Fruit fly (Drosophila melanogaster) whole organism, embryonic: ENCODE results near the gene CG13613.

Experiments
- Aef1 ChIP-seq: fragments of 200-800 bp; sonication (Bioruptor generic); IDR thresholded peaks from 3 replicates; pipeline ENCODE4 v1.3.6; 2022; ENCODE audit warnings: missing biosample characterization, missing genetic modification characterization
- Atf-2 ChIP-seq: fragments of 200-800 bp; sonication (Bioruptor generic); optimal IDR thresholded peaks from 2 replicates; lab custom pipeline; 2016; ENCODE audit warnings: missing biosample characterization, missing genetic modification characterization
- B-H2 ChIP-seq: fragments of 200-800 bp; sonication (Bioruptor generic); optimal IDR thresholded peaks from 2 replicates; lab custom pipeline; 2018; ENCODE audit warnings: missing biosample characterization, mild to moderate bottlenecking, missing genetic modification characterization
- BtbVII ChIP-seq: fragments of 200-800 bp; sonication (Bioruptor generic); optimal IDR thresholded peaks from 3 replicates; lab custom pipeline; 2017; ENCODE audit warnings: missing biosample characterization, mild to moderate bottlenecking, missing genetic modification characterization
- CG10209 ChIP-seq: fragments of 200-800 bp; sonication (Bioruptor generic); optimal IDR thresholded peaks from 3 replicates; lab custom pipeline; 2017; ENCODE audit warnings: missing biosample characterization, mild to moderate bottlenecking, missing genetic modification characterization, missing genetic modification reagents
- CG11085 ChIP-seq: fragments of 200-800 bp; sonication (Bioruptor generic); IDR thresholded peaks from 2 replicates; pipeline ENCODE4 v1.3.6; 2022; ENCODE audit warnings: missing biosample characterization, missing genetic modification characterization
- CG11456 ChIP-seq: fragments of 200-800 bp; sonication (Bioruptor generic); IDR thresholded peaks from 3 replicates; pipeline ENCODE4 v1.3.6; 2022; ENCODE audit warnings: missing biosample characterization, missing genetic modification characterization
- CG12236 ChIP-seq: fragments of 200-800 bp; sonication (Bioruptor generic); optimal IDR thresholded peaks from 2 replicates; lab custom pipeline; 2016; ENCODE audit warnings: missing biosample characterization, missing genetic modification characterization
- CG12299 ChIP-seq: fragments of 200-800 bp; sonication (Bioruptor generic); optimal IDR thresholded peaks from 2 replicates; lab custom pipeline; 2018; ENCODE audit warnings: missing biosample characterization, mild to moderate bottlenecking, missing genetic modification characterization
- CG12769 ChIP-seq: fragments of 200-800 bp; sonication (Bioruptor generic); optimal IDR thresholded peaks from 2 replicates; lab custom pipeline; 2019; ENCODE audit warnings: missing biosample characterization, mild to moderate bottlenecking, missing genetic modification characterization, moderate library complexity
- CG15696 ChIP-seq: fragments of 200-800 bp; sonication (Bioruptor generic); optimal IDR thresholded peaks from 2 replicates; lab custom pipeline; 2019; ENCODE audit warnings: missing biosample characterization, mild to moderate bottlenecking, missing genetic modification characterization, moderate library complexity
- CG1647 ChIP-seq: fragments of 200-800 bp; sonication (Bioruptor generic); optimal IDR thresholded peaks from 3 replicates; lab custom pipeline; 2016; ENCODE audit warnings: missing biosample characterization, missing genetic modification characterization
- CG16813 ChIP-seq: fragments of 200-800 bp; sonication (Bioruptor generic); IDR thresholded peaks from 3 replicates; pipeline ENCODE4 v1.3.6; 2022; ENCODE audit warnings: missing biosample characterization, missing genetic modification characterization; ENCODE audit not compliant: partially characterized antibody
- CG2116 ChIP-seq: fragments of 200-800 bp; sonication (Bioruptor generic); optimal IDR thresholded peaks from 3 replicates; lab custom pipeline; 2018; ENCODE audit warnings: missing biosample characterization, mild to moderate bottlenecking, missing genetic modification characterization
- CG3281 ChIP-seq: fragments of 200-800 bp; sonication (Bioruptor generic); optimal IDR thresholded peaks from 3 replicates; lab custom pipeline; 2017; ENCODE audit warnings: missing biosample characterization, mild to moderate bottlenecking, missing genetic modification characterization
- CG34422 ChIP-seq: fragments of 200-800 bp; sonication (Bioruptor generic); IDR thresholded peaks from 3 replicates; pipeline ENCODE4 v1.3.6; 2022; ENCODE audit warnings: missing biosample characterization, missing genetic modification characterization
- CG4424 ChIP-seq: fragments of 200-800 bp; sonication (Bioruptor generic); optimal IDR thresholded peaks from 3 replicates; lab custom pipeline; 2016; ENCODE audit warnings: missing biosample characterization, missing genetic modification characterization
- CG8290 ChIP-seq, 3 experiments: fragments of 200-800 bp; sonication (Bioruptor generic); optimal IDR thresholded peaks; 2 replicates each; lab custom pipeline; 2016 to 2019; ENCODE audit warnings: missing biosample characterization in 3 of 3, missing genetic modification characterization in 3 of 3, mild to moderate bottlenecking in 2 of 3, moderate library complexity in 1 of 3
- CG8388 ChIP-seq: fragments of 200-800 bp; sonication (Bioruptor generic); optimal IDR thresholded peaks from 2 replicates; lab custom pipeline; 2019; ENCODE audit warnings: missing biosample characterization, mild to moderate bottlenecking, missing genetic modification characterization, moderate library complexity
- CG8478 ChIP-seq: fragments of >200 bp; optimal IDR thresholded peaks from 2 replicates; lab custom pipeline; 2018
- CG8765 ChIP-seq: fragments of 200-800 bp; sonication (Bioruptor generic); IDR thresholded peaks from 2 replicates; pipeline ENCODE4 v1.3.6; 2022; ENCODE audit warnings: missing biosample characterization, missing genetic modification characterization
- CG9876 ChIP-seq: fragments of 200-800 bp; sonication (Bioruptor generic); optimal IDR thresholded peaks from 2 replicates; lab custom pipeline; 2016; ENCODE audit warnings: missing biosample characterization, missing genetic modification characterization
- CoRest ChIP-seq: fragments of 200-800 bp; sonication (Bioruptor generic); optimal IDR thresholded peaks from 3 replicates; lab custom pipeline; 2018; ENCODE audit warnings: missing biosample characterization, mild to moderate bottlenecking, missing genetic modification characterization, moderate library complexity
- D ChIP-seq, 2 experiments: fragments of 200-800 bp in 1 of 2; fragments of >200 bp in 1 of 2; sonication (Bioruptor generic) in 1 of 2; optimal IDR thresholded peaks; 2 replicates in 1 of 2; 3 replicates in 1 of 2; lab custom pipeline; 2017; ENCODE audit warnings: mild to moderate bottlenecking in 1 of 2, missing biosample characterization in 1 of 2, missing genetic modification characterization in 1 of 2, missing genetic modification reagents in 1 of 2
- D19B ChIP-seq: fragments of 200-800 bp; sonication (Bioruptor generic); optimal IDR thresholded peaks from 2 replicates; lab custom pipeline; 2017; ENCODE audit warnings: missing biosample characterization, mild to moderate bottlenecking, missing genetic modification characterization
- E2f2 ChIP-seq: fragments of 200-800 bp; sonication (Bioruptor generic); IDR thresholded peaks from 2 replicates; pipeline ENCODE4 v1.3.6; 2022; ENCODE audit warnings: missing biosample characterization, missing genetic modification characterization
- ERR ChIP-seq: fragments of 200-800 bp; sonication (Bioruptor generic); optimal IDR thresholded peaks from 2 replicates; lab custom pipeline; 2016; ENCODE audit warnings: missing biosample characterization, missing genetic modification characterization
- Ets97D ChIP-seq: fragments of 200-800 bp; sonication (Bioruptor generic); optimal IDR thresholded peaks from 3 replicates; lab custom pipeline; 2016; ENCODE audit warnings: missing biosample characterization, missing genetic modification characterization
- HLH54F ChIP-seq: fragments of 200-800 bp; sonication (Bioruptor generic); optimal IDR thresholded peaks from 3 replicates; lab custom pipeline; 2016; ENCODE audit warnings: missing biosample characterization, missing genetic modification characterization
- Kr ChIP-seq: fragments of 200-800 bp; sonication (Bioruptor generic); optimal IDR thresholded peaks from 2 replicates; lab custom pipeline; 2017; ENCODE audit warnings: missing biosample characterization, mild to moderate bottlenecking, missing genetic modification characterization
- Mad ChIP-seq: fragments of 200-800 bp; sonication (Bioruptor generic); optimal IDR thresholded peaks from 2 replicates; lab custom pipeline; 2016; ENCODE audit warnings: missing biosample characterization, missing genetic modification characterization
- NC2α ChIP-seq: fragments of 200-800 bp; sonication (Bioruptor generic); optimal IDR thresholded peaks from 2 replicates; lab custom pipeline; 2016; ENCODE audit warnings: missing biosample characterization, missing genetic modification characterization
- NfI ChIP-seq: fragments of 200-800 bp; sonication (Bioruptor generic); optimal IDR thresholded peaks from 3 replicates; lab custom pipeline; 2018; ENCODE audit warnings: missing biosample characterization, mild to moderate bottlenecking, missing genetic modification characterization, moderate library complexity
- Side ChIP-seq: fragments of 200-800 bp; sonication (Bioruptor generic); optimal IDR thresholded peaks from 2 replicates; lab custom pipeline; 2016; ENCODE audit warnings: missing biosample characterization, missing genetic modification characterization
- TFAM ChIP-seq: fragments of 200-800 bp; sonication (Bioruptor generic); optimal IDR thresholded peaks from 2 replicates; lab custom pipeline; 2017; ENCODE audit warnings: missing biosample characterization, missing genetic modification characterization, inconsistent platforms
- ac ChIP-seq: fragments of 200-800 bp; sonication (Bioruptor generic); optimal IDR thresholded peaks from 3 replicates; lab custom pipeline; 2017; ENCODE audit warnings: missing biosample characterization, mild to moderate bottlenecking, missing genetic modification characterization
- amos ChIP-seq: fragments of 200-800 bp; sonication (Bioruptor generic); IDR thresholded peaks from 2 replicates; pipeline ENCODE4 v1.3.6; 2022; ENCODE audit warnings: missing biosample characterization, missing genetic modification characterization; ENCODE audit not compliant: partially characterized antibody
- aop ChIP-seq: fragments of 200-800 bp; sonication (Bioruptor generic); IDR thresholded peaks from 2 replicates; pipeline ENCODE4 v1.3.6; 2022; ENCODE audit warnings: missing biosample characterization, missing genetic modification characterization
- ato ChIP-seq: fragments of 200-800 bp; sonication (Bioruptor generic); IDR thresholded peaks from 2 replicates; pipeline ENCODE4 v1.3.6; 2022; ENCODE audit warnings: missing biosample characterization, missing genetic modification characterization; ENCODE audit not compliant: partially characterized antibody
- crc ChIP-seq: fragments of 200-800 bp; sonication (Bioruptor generic); optimal IDR thresholded peaks from 2 replicates; lab custom pipeline; 2016; ENCODE audit warnings: missing biosample characterization, missing genetic modification characterization
- dimm ChIP-seq: fragments of 200-800 bp; sonication (Bioruptor generic); IDR thresholded peaks from 2 replicates; pipeline ENCODE4 v1.3.6; 2022; ENCODE audit warnings: missing biosample characterization, missing genetic modification characterization
- ewg ChIP-seq: fragments of 200-800 bp; sonication (Bioruptor generic); optimal IDR thresholded peaks from 3 replicates; lab custom pipeline; 2017; ENCODE audit warnings: mild to moderate bottlenecking, missing biosample characterization, missing genetic modification reagents, missing genetic modification characterization
- fd64A ChIP-seq: fragments of 200-800 bp; sonication (Bioruptor generic); optimal IDR thresholded peaks from 3 replicates; lab custom pipeline; 2018; ENCODE audit warnings: missing biosample characterization, mild to moderate bottlenecking, missing genetic modification characterization
- h ChIP-seq: fragments of >200 bp; optimal IDR thresholded peaks from 2 replicates; lab custom pipeline; 2017
- hkb ChIP-seq, 2 experiments: fragments of 200-800 bp in 1 of 2; fragments of >200 bp in 1 of 2; sonication (Bioruptor generic) in 1 of 2; IDR thresholded peaks in 1 of 2; optimal IDR thresholded peaks in 1 of 2; 2 replicates each; pipeline versions ENCODE4 v1.3.6 to Lab custom; 2017 to 2022; ENCODE audit warnings: missing biosample characterization in 1 of 2, missing genetic modification characterization in 1 of 2
- kni ChIP-seq: fragments of 200-800 bp; sonication (Bioruptor generic); optimal IDR thresholded peaks from 3 replicates; lab custom pipeline; 2017; ENCODE audit warnings: mild to moderate bottlenecking, missing biosample characterization, missing genetic modification reagents, missing genetic modification characterization
- lab ChIP-seq: fragments of 200-800 bp; sonication (Bioruptor generic); optimal IDR thresholded peaks from 3 replicates; lab custom pipeline; 2017; ENCODE audit warnings: missing biosample characterization, missing genetic modification characterization, mild to moderate bottlenecking, moderate library complexity, missing genetic modification reagents
- tin ChIP-seq: fragments of 200-800 bp; sonication (Bioruptor generic); optimal IDR thresholded peaks from 3 replicates; lab custom pipeline; 2016; ENCODE audit warnings: missing biosample characterization, missing genetic modification characterization
- tx ChIP-seq: fragments of 200-800 bp; sonication (Bioruptor generic); optimal IDR thresholded peaks from 2 replicates; lab custom pipeline; 2016; ENCODE audit warnings: missing biosample characterization, missing genetic modification characterization
- vnd ChIP-seq: fragments of 200-800 bp; sonication (Bioruptor generic); IDR thresholded peaks from 3 replicates; pipeline ENCODE4 v1.3.6; 2022; ENCODE audit warnings: missing biosample characterization, missing genetic modification characterization; ENCODE audit not compliant: partially characterized antibody
- zen ChIP-seq: fragments of 200-800 bp; sonication (Bioruptor generic); optimal IDR thresholded peaks from 3 replicates; lab custom pipeline; 2018; ENCODE audit warnings: missing biosample characterization, mild to moderate bottlenecking, missing genetic modification characterization, moderate library complexity

The CG13613 gene

dm6 chr3R:24320342-24320711 is 45.0 kb upstream of the CG13613 start (continued):
- no peak for TF ChIP-seq CG12236
- TF ChIP-seq CG9876 (GFP tag; lab: Kevin White, UChicago): no peak
- no peak for TF ChIP-seq CG34422 (GFP tag; lab: Robert Waterston, UW)
- no peak for TF ChIP-seq CG11085 (GFP tag; lab: Robert Waterston, UW)
- TF ChIP-seq CG1647 (GFP tag; lab: Kevin White, UChicago): no peak
- TF ChIP-seq CG12299 (tag; lab: Kevin White, UChicago): peak; percentile 68
- TF ChIP-seq CG8478 (lab: Kevin White, UChicago): peak; percentile 88
- TF ChIP-seq fd64A (GFP tag; lab: Kevin White, UChicago): no peak
- no peak for TF ChIP-seq ac
- TF ChIP-seq HLH54F (GFP tag; lab: Kevin White, UChicago): no peak
- no peak for TF ChIP-seq Aef1 (GFP tag; lab: Robert Waterston, UW)
- no peak for TF ChIP-seq CG4424
- peak; percentile 1 for TF ChIP-seq Side (GFP tag; lab: Kevin White, UChicago)
- TF ChIP-seq aop: no peak
- TF ChIP-seq vnd (GFP tag; lab: Robert Waterston, UW): peak; percentile 53; the same call in 2 of the 3 replicates
- no peak for TF ChIP-seq tin (GFP tag; lab: Kevin White, UChicago)
- TF ChIP-seq ato: peak; percentile 68
- TF ChIP-seq kni (GFP tag; lab: Kevin White, UChicago): no peak
- no peak for TF ChIP-seq D (optimal IDR thresholded peaks at IDR 0.05; lab: Kevin White, UChicago)
- no peak for TF ChIP-seq D (GFP tag; optimal IDR thresholded peaks at IDR 0.05; lab: Kevin White, UChicago)
- TF ChIP-seq CG8765: no peak
- TF ChIP-seq CG16813: peak; percentile 57
- no peak for TF ChIP-seq tx (GFP tag; lab: Kevin White, UChicago)
- no peak for TF ChIP-seq lab
- TF ChIP-seq CG2116 (GFP tag; lab: Kevin White, UChicago): peak; percentile 67
- no peak for TF ChIP-seq CG11456 (GFP tag; lab: Robert Waterston, UW)
- no peak for TF ChIP-seq dimm
- no peak for TF ChIP-seq BtbVII (GFP tag; lab: Kevin White, UChicago)
- peak; percentile 2 for TF ChIP-seq zen (tag; lab: Kevin White, UChicago)
- no peak for TF ChIP-seq CG12769 (tag; lab: Kevin White, UChicago)
- no peak for TF ChIP-seq CoRest (tag; lab: Kevin White, UChicago)
- no peak for TF ChIP-seq Atf-2
- no peak for TF ChIP-seq D19B
- TF ChIP-seq NfI: no peak
- TF ChIP-seq Mad (GFP tag; lab: Kevin White, UChicago): no peak
- no peak for TF ChIP-seq CG8290 (GFP tag; optimal IDR thresholded peaks at IDR 0.05; lab: Kevin White, UChicago)
- no peak for TF ChIP-seq CG8290 (tag; optimal IDR thresholded peaks at IDR 0.05; lab: Kevin White, UChicago)
- no peak for TF ChIP-seq TFAM (GFP tag; lab: Kevin White, UChicago)
- TF ChIP-seq CG3281 (GFP tag; lab: Kevin White, UChicago): no peak
- TF ChIP-seq CG10209 (GFP tag; lab: Kevin White, UChicago): no peak
- TF ChIP-seq CG8388 (GFP tag; lab: Kevin White, UChicago): no peak
- no peak for TF ChIP-seq B-H2 (GFP tag; lab: Kevin White, UChicago)
- peak; percentile 37 for TF ChIP-seq Ets97D (GFP tag; lab: Kevin White, UChicago)
- TF ChIP-seq crc: no peak
- TF ChIP-seq NC2α (GFP tag; lab: Kevin White, UChicago): no peak
- no peak for TF ChIP-seq Kr (GFP tag; lab: Kevin White, UChicago)
- TF ChIP-seq h (lab: Kevin White, UChicago): no peak
- TF ChIP-seq E2f2 (GFP tag; lab: Robert Waterston, UW): peak; percentile 88
- TF ChIP-seq ERR: no peak
- TF ChIP-seq hkb (optimal IDR thresholded peaks at IDR 0.05; lab: Kevin White, UChicago): no peak
- TF ChIP-seq hkb (GFP tag; IDR thresholded peaks at IDR 0.05; lab: Robert Waterston, UW): peak; percentile 27; the same call in 1 of the 2 replicates
- peak; percentile 74 for TF ChIP-seq amos (GFP tag; lab: Robert Waterston, UW)
- TF ChIP-seq ewg (GFP tag; lab: Kevin White, UChicago): peak; percentile 99
- TF ChIP-seq CG15696 (tag; lab: Kevin White, UChicago): no peak
